Fruit fly (Drosophila melanogaster) whole organism: ENCODE measurements around the gene CG15042.

Experiments
- EcR ChIP-seq, 2 experiments: fragments of >200 bp; optimal IDR thresholded peaks; 2 replicates each; lab custom pipeline; 2017; ENCODE audit warnings: missing biosample characterization in 2 of 2, missing genetic modification characterization in 2 of 2, missing genetic modification reagents in 2 of 2
- pan ChIP-seq: fragments of >200 bp; optimal IDR thresholded peaks from 2 replicates; lab custom pipeline; 2017

dm6 chrX:18515205-18515921 is 12.7 kb downstream of the CG15042 start, which contains the start of the genes Bx and HisRS:
- TF ChIP-seq EcR (GFP tag; optimal IDR thresholded peaks at IDR 0.05; lab: Kevin White, UChicago) (no peak), pan (lab: Kevin White, UChicago) (no peak)
